Fruit fly (Drosophila melanogaster): Measurements from ENCODE around the gene MKP-4.
A peak's percentile ranks its signal among the peaks of the same experiment; 100 is the strongest.

The MKP-4 gene

DNA sequence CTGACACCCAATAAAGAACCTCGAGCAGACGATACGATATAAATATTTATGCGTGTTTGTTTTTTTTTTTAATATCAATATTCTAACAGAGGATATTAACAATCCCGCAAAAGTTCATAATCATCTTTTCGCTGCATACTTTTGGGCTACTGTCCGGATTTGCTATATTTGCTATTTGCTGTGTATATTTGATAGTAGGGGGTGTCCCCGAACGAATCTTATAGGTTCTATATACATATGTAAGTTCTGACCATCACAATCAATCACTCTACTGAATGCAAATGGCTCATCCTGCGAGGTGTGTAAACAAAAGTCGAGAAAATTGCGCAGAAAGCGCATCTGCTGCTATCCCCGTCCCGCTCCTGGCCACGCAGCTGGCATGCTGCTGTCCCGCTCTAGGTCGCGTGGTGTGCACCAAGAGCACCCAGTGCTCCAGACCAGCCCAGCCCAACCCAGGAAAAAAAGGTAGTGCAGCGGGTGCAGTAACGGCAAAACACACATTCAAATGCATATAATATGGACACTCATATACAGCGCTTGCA is 17.9 kb downstream of the MKP-4 start (continued):
- TF ChIP-seq CG42726 (GFP tag; IDR thresholded peaks at IDR 0.05; ENCODE audit: partially characterized antibody) (no peak), en (GFP tag; optimal IDR thresholded peaks at IDR 0.05) (no peak), CG8290 (GFP tag; optimal IDR thresholded peaks at IDR 0.05) (no peak), CG8290 (tag; optimal IDR thresholded peaks at IDR 0.05) (no peak), CG6791 (GFP tag; IDR thresholded peaks at IDR 0.05; ENCODE audit: partially characterized antibody) (no peak), vfl (GFP tag; optimal IDR thresholded peaks at IDR 0.05) (no peak), sens (GFP tag) (no peak), CG17802 (tag; optimal IDR thresholded peaks at IDR 0.05) (no peak), CG18599 (GFP tag; optimal IDR thresholded peaks at IDR 0.05) (no peak), psq (GFP tag; optimal IDR thresholded peaks at IDR 0.05) (no peak), Neu2 (GFP tag; optimal IDR thresholded peaks at IDR 0.05; ENCODE audit: borderline replicate concordance) (no peak), ac (GFP tag; optimal IDR thresholded peaks at IDR 0.05) (no peak), trem (tag; optimal IDR thresholded peaks at IDR 0.05) (no peak), MBD-R2 (GFP tag; IDR thresholded peaks at IDR 0.05) (peak; percentile 34; the same call in 1 of the 2 replicates), CG10321 (GFP tag; IDR thresholded peaks at IDR 0.05) (no peak), seq (GFP tag; IDR thresholded peaks at IDR 0.05) (no peak), Dll (GFP tag; IDR thresholded peaks at IDR 0.05; ENCODE audit: partially characterized antibody) (no peak)

DNA sequence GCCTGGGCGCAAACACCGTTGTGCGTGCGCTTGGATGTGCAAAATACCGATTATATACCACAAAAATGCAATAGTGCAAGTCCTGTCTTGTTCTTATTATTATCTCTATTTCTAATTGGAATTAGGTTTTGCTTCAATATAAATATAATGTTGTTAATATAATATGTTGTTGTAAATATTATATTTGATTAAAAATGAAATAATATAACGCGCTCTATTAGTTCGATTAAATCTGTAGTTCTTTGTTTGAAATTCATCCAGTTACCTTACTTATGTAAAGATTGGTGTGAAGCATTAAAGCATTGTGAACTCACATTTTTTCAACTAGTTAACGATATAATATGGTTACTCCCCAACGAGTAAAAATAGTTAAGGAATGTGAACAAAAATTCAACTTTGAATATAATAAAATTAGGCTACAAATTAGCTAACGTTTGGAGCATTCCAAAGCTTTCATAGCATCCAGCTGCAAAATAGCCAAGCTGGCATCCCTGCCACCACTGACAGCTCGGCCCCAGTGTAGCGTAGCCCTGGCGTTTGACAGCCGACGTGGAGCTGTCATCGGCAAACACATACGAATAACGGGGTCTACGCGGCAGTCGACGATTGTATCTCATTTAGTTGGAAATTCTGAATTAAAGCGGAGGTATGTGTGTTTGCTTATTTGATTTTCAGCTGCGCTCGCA is 20.0 kb downstream of the MKP-4 start, which contains the start of the genes CG12237 and Sec61gamma:
CG12237 (minus strand) TSS at position 51 of the 686 bp plus-strand sequence.
Sec61gamma (plus strand) TSS at position 509 of the 686 bp plus-strand sequence.
- no peak for TF ChIP-seq Hmx (GFP tag; optimal IDR thresholded peaks at IDR 0.05)
- TF ChIP-seq Dbx (GFP tag; IDR thresholded peaks at IDR 0.05), result peak; percentile 53; the same call in 2 of the 3 replicates
- TF ChIP-seq Asciz (GFP tag; optimal IDR thresholded peaks at IDR 0.05), result no peak
- no peak for TF ChIP-seq CG13424 (tag; optimal IDR thresholded peaks at IDR 0.05)
- peak; percentile 21; the same call in 1 of the 2 replicates for TF ChIP-seq CG10366 (GFP tag; IDR thresholded peaks at IDR 0.05)
- no peak for TF ChIP-seq E2f1 (GFP tag; IDR thresholded peaks at IDR 0.05)
- TF ChIP-seq CG9817 (tag; optimal IDR thresholded peaks at IDR 0.05), result peak; percentile 29
- TF ChIP-seq zfh1 (GFP tag; IDR thresholded peaks at IDR 0.05), result peak; percentile 33; the same call in 1 of the 3 replicates
- TF ChIP-seq CrebB (tag; optimal IDR thresholded peaks at IDR 0.05), result peak; percentile 0
- TF ChIP-seq MBD-R2 (GFP tag; IDR thresholded peaks at IDR 0.05), result peak; percentile 85
- TF ChIP-seq rib (GFP tag; IDR thresholded peaks at IDR 0.05), result peak; percentile 55
- peak; percentile 22 for TF ChIP-seq CG13624 (GFP tag; optimal IDR thresholded peaks at IDR 0.05)
- no peak for TF ChIP-seq Sox102F (GFP tag; optimal IDR thresholded peaks at IDR 0.05)
- TF ChIP-seq Trl (optimal IDR thresholded peaks at IDR 0.05), result no peak
- TF ChIP-seq Trl (GFP tag; optimal IDR thresholded peaks at IDR 0.05), result peak; percentile 18
- TF ChIP-seq Lim3 (GFP tag; IDR thresholded peaks at IDR 0.05), result no peak
- TF ChIP-seq CG10462 (GFP tag; optimal IDR thresholded peaks at IDR 0.05), result peak; percentile 12
- TF ChIP-seq CG3163 (GFP tag; optimal IDR thresholded peaks at IDR 0.05), result no peak
- TF ChIP-seq Dek (tag; optimal IDR thresholded peaks at IDR 0.05), result peak; percentile 27
- TF ChIP-seq mirr (GFP tag; optimal IDR thresholded peaks at IDR 0.05), result peak; percentile 26
- TF ChIP-seq nmo (GFP tag; optimal IDR thresholded peaks at IDR 0.05), result peak; percentile 33
- TF ChIP-seq CG17328 (GFP tag; IDR thresholded peaks at IDR 0.05), result no peak
- peak in 1 of 3 experiments; percentile 56 for TF ChIP-seq Stat92E (GFP tag; optimal IDR thresholded peaks at IDR 0.05)
- no peak for TF ChIP-seq CG15269 (tag; optimal IDR thresholded peaks at IDR 0.05)
- peak; percentile 11 for TF ChIP-seq NfI (GFP tag; optimal IDR thresholded peaks at IDR 0.05)
- TF ChIP-seq chif (GFP tag; optimal IDR thresholded peaks at IDR 0.05), result peak in 1 of 2 experiments; percentile 11
- no peak for TF ChIP-seq nau (GFP tag; optimal IDR thresholded peaks at IDR 0.05)
- TF ChIP-seq CG8281 (tag; optimal IDR thresholded peaks at IDR 0.05), result no peak
- no peak for TF ChIP-seq crc (GFP tag; optimal IDR thresholded peaks at IDR 0.05)
- peak; percentile 43 for TF ChIP-seq CG2116 (GFP tag; optimal IDR thresholded peaks at IDR 0.05)
- 0 out of 2 replicates have a peak, but pooled peaks have one; percentile 12 for TF ChIP-seq sisA (GFP tag; IDR thresholded peaks at IDR 0.05)
- peak; percentile 45 for TF ChIP-seq stwl (tag; optimal IDR thresholded peaks at IDR 0.05)
- TF ChIP-seq Ada2b (GFP tag; IDR thresholded peaks at IDR 0.05), result no peak

Data from whole organism, embryonic.